Fruit fly (Drosophila melanogaster) whole organism, larva: Measurements from ENCODE around the gene cerv.
A peak's percentile ranks its signal among the peaks of the same experiment; 100 is the strongest.

Experiments used
- noc ChIP-seq: fragments of 200-800 bp; sonication (Bioruptor generic); optimal IDR thresholded peaks from 3 replicates; lab custom pipeline; 2019; ENCODE audit warnings: missing biosample characterization, mild to moderate bottlenecking, missing genetic modification characterization, moderate library complexity

cerv gene

DNA sequence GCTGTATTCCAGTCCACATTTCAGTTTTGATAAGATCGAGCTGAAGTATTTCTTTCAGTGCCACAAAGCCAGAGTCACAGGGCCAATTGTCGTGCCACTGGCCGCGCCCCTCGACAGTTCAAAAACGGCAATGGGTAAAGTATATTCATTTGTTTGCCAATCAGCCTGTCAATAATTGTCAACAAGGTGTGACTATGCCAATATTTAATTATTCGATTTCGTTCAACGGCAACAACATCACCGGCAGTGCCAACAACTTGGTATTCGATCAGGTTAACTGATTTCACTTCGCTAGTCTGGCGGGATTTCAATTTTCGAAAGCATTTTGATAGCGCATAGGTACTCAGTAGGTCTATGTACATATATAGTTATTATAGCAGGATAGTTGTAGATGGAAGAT is 24.5 kb upstream of the cerv start:
- no peak for TF ChIP-seq noc (tag; lab: Kevin White, UChicago)

DNA sequence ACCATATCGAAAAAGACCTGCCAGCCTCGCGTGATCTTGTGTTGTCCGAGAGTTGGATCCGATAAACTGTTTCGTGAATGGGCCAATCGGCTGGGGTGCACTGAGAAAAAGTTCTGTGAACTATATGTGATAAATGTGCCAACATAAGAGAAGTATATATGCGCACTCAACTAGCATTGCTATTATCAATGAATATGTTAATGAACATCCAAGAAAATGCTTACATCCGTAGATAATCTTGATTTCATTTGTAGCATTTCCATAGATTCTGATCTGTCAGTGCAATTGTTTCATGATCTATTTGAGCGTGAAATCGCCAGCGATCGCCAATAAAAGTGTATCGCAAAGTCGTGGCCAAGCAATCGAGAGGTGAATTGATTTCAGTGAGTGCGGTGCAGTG is 23.3 kb upstream of the cerv start:
- no peak for TF ChIP-seq noc (tag; lab: Kevin White, UChicago)

DNA sequence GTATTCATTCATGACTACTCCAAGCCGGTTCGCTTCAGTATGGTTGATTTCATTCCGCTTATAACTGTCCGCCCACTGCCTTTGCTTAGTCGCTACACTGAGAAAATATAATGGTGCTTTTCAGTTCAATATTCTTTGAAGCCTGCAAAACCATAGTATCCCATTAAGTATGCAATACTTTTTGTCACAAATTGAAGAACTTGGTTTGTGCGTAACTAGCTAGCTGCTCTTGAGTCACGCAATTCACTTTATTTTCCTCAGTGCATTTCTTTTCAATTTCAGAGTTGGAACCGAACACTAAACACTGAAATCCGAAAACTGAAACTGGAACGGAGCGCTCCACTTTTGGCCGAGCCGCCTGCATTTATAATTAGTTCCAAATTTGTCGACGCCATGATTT is 21.7 kb upstream of the cerv start:
- TF ChIP-seq noc (tag; lab: Kevin White, UChicago) = peak; percentile 5

DNA sequence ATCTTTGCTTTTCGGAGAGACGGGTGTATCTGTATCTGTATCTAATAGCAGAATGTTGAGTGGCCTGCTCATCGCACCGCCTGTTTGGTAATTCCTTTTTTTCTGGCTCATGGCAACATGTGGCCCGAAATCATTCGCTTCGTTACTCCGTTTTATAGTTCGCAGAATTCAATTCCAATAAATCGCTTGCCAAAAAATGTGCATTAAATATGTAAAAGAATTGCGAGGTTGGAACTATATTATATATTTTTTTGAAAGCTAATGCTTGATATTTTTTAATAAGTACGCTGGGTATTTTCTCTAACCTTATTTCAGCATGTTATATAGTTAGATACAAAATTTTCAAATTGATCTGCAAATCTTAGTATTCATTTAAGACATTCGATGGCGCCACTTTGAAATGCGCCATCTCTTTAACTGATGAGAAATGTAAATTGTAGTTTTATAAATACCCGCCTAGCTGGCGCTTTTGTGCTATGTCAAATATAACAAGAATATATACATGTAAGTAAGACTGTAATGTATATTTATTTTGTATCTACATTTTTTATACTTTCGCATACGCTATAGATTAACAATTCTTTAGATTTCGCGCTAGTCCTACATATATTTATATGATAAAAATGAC is 16.4 kb upstream of the cerv start:
- no peak for TF ChIP-seq noc (tag; lab: Kevin White, UChicago)

DNA sequence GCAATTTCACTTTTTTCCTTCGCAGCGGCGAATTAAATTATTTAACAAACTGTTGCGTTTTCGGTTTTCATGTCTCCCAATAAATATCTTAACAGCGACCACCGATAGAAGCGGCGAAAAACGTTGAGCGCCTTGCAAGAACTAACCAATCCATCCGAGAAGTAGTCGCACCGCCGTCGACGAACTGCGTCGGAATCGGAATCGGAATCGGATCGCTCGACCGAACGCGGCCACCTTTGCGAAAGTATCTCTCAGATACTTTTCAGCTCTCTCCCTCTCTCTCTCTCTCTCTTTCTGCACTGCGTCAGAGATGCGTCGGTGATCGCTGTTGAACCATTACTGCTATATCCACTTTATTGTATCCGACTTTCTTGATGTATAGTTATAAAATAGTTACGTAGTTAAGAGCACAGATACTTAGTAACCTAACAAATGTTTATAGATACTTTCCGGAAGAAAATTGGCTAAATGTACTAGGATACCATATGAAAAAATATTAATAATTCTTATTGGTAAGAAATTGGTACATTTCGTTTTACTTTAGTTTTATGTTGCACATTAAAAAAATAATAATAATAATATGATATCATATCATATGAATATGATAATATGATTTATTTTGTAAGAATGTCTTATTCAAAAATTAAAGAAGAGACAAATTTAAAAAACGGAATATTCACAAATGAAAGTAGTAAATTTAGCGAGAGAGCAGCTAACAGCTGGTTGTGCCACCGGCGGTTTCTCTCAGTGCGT is 15.7 kb upstream of the cerv start, which contains the start of gene Chsy:
Chsy (minus strand) TSS at position 58 of the 753 bp plus-strand sequence.
- no peak for TF ChIP-seq noc (tag; lab: Kevin White, UChicago)

DNA sequence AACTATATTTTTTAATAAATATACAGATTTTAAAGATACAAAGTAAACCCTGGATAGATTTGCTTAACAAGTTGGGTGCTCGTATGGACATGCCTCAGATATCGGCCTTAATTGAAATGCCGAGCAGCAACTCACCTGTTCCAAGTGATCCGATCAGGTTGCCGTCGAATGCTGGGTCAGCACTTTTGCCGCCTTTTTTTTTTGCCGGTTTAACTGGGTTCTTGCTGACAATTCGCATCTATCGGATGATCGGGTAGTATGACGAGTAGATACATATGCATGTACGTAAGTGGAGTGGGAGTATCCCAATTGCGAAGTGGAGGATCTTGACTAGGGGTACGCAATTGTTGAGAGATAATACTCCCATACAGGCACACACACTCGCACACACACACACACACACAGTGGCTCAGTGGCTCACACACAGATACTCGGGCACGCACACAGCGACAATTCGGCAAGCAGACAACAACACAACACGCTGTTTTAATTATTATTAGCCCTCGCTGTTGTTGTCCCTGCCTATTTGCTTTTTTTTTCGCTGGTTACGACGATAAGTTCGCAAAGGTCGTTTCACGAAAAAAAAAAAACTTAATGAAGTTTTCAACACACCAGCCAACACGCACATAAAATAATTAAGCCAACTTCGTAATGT is 15.0 kb upstream of the cerv start:
- TF ChIP-seq noc (tag; lab: Kevin White, UChicago) = no peak

DNA sequence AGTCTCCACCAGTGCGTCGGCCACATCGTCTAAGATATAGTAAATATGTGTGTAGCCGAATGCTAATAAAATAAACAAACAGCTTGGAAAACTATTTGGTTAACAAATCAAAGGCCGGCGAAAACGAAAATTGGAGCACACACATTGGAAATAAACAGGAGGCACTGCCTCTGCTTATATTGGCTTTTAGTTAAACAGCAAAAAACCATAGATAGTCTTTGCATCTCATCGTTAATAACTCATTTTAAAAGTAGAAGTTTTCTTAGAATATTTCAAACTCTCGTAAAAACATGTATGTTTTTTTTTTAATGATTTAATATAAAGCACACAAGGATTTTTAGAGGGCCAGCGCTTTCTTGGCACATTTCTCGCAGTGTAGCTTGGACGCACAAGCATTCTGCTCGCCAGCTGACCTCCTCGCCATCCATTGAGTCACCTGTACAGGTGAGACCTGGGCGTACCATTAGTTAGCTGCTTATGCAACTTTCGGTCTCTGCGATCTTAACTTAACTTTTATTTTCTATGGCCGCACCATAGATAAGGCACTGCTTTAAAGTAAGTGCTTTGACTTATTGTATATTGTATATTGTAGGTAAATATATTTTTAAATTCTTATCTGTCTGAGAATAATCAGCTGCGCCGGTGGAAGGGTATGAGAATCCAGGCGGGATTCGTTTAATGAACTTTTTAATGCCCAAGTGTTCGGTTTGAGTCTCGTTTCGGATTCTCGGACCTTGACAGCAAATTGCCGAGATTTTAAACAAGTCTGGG is 13.9 kb upstream of the cerv start:
- peak; percentile 55 for TF ChIP-seq noc (tag; lab: Kevin White, UChicago)

DNA sequence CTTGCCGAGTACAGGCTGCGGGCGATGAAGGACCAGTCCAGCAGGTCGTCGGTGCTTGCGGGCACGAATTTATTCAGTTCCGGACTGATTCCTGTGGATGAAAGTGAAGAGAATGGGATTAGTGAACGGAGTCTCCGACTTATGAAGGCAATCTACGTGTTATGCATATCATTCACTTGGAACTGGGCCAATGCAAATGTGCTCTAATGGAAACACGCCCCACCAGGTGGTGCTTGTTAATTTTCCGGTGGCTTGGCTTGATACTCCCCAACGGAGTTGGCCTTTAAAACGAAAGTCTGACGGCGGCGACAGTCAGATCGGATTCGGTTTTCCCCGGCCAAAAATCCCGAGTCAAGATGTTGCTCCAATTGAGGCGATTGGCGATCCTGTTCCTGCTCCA is 9.5 kb upstream of the cerv start, which contains the start of gene Alp11:
Alp11 (plus strand) TSS at position 301 of the 400 bp plus-strand sequence.
- TF ChIP-seq noc (tag; lab: Kevin White, UChicago) = no peak

DNA sequence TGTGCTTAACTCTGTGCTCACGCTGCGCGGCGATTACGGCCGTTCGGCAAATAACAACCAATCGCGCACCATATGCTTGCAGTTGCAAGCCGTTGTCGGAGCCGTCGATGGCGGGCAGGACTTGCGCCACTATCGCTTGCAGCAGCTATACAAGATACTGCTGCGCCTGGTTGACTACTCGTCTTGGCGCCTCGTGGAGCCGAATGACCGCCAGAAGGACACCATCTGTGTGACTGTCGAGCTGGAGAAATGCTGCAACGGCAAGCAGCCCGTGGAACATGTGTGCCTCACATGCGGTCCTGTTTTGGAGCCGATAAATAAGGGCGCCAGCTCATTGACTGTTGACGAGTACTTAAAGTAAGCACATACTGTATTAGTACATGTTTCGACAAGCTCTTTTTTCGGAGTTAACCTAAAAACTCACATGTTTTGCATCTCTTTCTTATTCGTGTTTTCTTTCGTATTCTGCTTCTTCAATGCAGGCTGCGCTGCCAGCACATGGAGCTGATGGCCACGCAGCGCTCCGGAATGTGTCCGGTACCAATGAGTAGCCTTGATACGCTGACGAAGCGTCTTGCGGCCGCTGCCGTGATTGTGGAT is 6.0 kb upstream of the cerv start:
- no peak for TF ChIP-seq noc (tag; lab: Kevin White, UChicago)

DNA sequence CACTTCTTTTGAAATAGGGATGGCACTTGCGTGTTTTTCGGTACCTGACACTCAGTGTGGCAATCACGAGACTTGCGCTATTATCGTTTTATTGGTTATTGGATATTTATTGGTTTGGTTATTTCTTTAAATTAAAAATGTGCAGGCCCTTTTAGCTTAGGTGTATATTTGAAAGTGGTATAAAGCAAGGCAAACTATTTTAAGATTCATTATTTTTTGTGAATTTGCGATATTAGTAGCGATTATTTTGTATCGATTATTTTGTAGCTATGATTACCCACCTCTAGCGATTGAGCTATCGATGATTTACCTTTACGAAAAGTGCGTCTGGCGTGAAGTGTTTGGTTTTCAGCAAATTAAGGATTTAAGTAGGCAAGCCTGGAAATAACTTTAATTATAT is 4.9 kb upstream of the cerv start, which contains the start of the genes CG9215 and CG8097:
CG9215 (minus strand) TSS at position 22 of the 400 bp plus-strand sequence.
CG8097 (plus strand) TSS at position 307 of the 400 bp plus-strand sequence.
- TF ChIP-seq noc (tag; lab: Kevin White, UChicago) = peak; percentile 53

DNA sequence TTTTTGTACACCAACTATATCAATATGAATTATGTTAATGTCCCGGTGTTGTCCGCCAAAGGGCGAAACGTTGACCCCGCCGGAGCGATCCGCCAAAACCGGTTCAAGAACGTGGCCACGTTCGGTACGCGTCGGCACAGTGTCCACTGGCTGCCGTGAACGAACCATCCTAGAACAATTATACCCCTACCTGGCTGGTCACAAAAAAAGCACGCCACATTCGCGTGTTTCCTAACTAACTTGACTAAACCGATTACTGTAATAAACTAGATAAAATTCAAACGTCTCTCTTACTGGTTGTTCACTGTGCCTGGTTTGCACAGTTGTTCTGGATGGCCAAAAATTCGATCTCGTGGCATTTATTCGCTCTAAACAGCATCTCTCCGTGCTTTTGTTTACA is 1.6 kb upstream of the cerv start:
- peak; percentile 96 for TF ChIP-seq noc (tag; lab: Kevin White, UChicago)

DNA sequence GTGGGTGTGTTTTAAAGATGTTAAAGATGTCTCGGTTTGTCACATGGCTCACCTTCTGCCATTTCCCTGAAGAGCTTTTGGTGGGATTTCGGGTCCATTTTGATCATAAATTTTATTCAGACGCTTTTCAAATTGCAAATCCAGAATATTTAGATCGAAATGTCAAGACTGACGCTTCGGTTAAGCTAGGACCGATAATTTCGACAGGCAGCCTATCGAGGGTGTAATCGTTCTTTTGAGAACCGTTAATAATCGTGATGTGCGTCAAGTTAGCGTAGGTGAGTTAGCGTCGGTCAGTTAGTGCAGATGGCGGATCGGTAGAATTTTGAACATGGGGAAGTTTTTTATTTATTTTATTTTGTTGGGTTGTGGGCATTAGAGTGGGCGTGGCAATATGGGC is 2.4 kb downstream of the cerv start, which contains the start of gene CG42299:
CG42299 (minus strand) TSS at position 127 of the 400 bp plus-strand sequence.
- no peak for TF ChIP-seq noc (tag; lab: Kevin White, UChicago)

DNA sequence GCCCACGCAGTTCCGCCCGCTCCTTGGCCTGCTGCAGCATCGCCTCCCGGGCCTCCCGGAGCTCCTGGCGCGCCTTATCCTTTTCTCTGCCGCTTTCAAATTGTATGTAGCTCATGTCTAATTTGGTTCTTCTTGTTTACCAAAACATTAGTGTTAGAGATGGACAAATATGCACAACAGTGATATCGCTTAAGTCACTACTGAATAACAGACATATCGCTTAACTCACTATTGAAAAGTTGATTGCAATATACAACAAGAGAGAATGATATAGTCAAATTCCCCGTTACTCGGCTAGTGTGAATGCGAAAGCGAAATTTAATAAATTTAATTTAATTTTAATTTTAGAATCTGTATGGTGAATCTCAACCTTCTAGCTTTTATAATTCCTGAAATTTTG is 3.6 kb downstream of the cerv start, which contains the start of gene CG9213:
CG9213 (minus strand) TSS at position 152 of the 400 bp plus-strand sequence.
- TF ChIP-seq noc (tag; lab: Kevin White, UChicago) = no peak

DNA sequence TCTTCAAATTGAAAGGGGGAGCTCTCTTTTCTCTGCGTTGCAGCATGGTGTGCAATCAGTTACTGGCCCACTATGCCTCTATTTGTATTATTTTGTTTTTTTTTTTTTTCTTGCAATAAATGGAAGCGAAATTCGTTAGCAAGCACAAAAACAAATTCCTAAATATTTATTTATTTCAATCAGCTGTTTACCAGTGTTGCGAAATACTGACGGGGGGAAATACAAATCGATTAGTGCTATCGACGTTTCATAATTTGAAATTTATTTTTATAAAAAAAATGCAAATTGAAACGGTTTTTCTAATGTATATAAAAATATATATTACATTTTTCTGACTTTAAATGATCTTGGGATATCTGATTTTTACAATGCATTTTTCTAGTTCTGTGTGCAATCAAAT is 6.0 kb downstream of the cerv start, which contains the start of gene CG15643:
CG15643 (minus strand) TSS at position 211 of the 400 bp plus-strand sequence.
- no peak for TF ChIP-seq noc (tag; lab: Kevin White, UChicago)

DNA sequence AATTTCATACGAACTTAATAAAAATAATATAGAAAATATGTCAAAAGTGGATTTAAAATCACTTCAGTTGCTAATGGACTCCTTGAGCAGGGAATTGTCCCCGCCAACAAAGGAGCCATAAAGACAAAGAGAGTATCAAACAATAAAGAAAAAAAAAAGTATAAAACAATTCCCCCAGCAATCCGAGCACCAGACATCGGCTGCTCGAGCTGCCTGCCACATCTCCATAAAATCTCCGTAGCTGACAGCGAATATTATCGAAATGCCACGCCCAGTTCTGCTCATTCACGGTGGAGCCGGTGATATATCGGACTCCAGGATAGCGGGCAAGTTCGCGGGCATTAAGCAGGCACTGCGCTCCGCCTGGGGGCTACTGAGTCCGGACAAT is 9.0 kb downstream of the cerv start, which contains the start of gene CG7860:
CG7860 (plus strand) TSS at position 11 of the 388 bp plus-strand sequence.
- TF ChIP-seq noc (tag; lab: Kevin White, UChicago) = no peak
